Worm (Caenorhabditis elegans): ENCODE measurements around the gene lelo-4.

DNA sequence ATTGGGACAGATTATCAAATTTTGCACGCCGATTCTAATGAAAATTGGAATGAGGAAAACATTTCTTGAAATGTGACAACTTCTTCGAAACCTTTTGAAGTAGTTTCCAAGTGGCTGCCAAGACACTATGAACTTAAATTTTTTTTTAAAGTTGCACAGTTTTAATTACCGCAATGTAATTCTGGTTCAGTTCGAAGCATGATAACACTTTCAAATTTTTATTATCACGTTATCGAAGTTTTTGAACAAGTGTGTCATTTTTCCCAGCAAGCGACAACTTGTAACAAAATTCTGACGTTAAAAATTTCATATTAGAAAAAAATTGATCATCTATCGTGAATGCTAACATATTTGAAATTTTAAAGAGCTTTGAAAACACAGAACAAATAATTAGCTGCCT is 28.0 kb downstream of the lelo-4 start:
- TF ChIP-seq flt-1 (GFP tag; IDR thresholded peaks at IDR 0.05) (no peak), med-1 (GFP tag; optimal IDR thresholded peaks at IDR 0.05; ENCODE audit: insufficient read depth) (no peak), ztf-23 (GFP tag; IDR thresholded peaks at IDR 0.05) (no peak), klf-2 (GFP tag; conservative IDR thresholded peaks at IDR 0.05) (no peak), T22C8.4 (GFP tag; IDR thresholded peaks at IDR 0.05) (no peak)

Data from whole organism, midembryonic.